Fruit fly (Drosophila melanogaster): ENCODE measurements around the gene Sfxn1-3.

Gene Sfxn1-3

dm6 chr3R:4419482-4419881 lies 41.1 kb downstream of the Sfxn1-3 start, which contains the start of gene CG32944:
Gene CG32944 (minus strand): TSS chr3R:4419578.
- TF ChIP-seq CG8478 (optimal IDR thresholded peaks at IDR 0.05) = no peak

dm6 chr3R:4426730-4427129 lies 48.3 kb downstream of the Sfxn1-3 start, which contains the start of gene CG31525:
Gene CG31525 (plus strand): TSS chr3R:4427030.
- TF ChIP-seq CG8478 (optimal IDR thresholded peaks at IDR 0.05) (no peak), CTCF (optimal IDR thresholded peaks at IDR 0.05) (no peak)

dm6 chr3R:4428585-4429464 lies 50.4 kb downstream of the Sfxn1-3 start, which contains the start of gene srl:
Gene srl (minus strand): TSS chr3R:4429335.
- TF ChIP-seq CTCF (optimal IDR thresholded peaks at IDR 0.05) = peak in 1 of 2 experiments; percentile 17
- TF ChIP-seq CG8478 (optimal IDR thresholded peaks at IDR 0.05) = no peak

Data from S2 (cell line).